Fruit fly (Drosophila melanogaster) whole organism, wandering third instar larva: Measurements from ENCODE around the gene CG14615.
A peak's percentile ranks its signal among the peaks of the same experiment; 100 is the strongest.

Source experiments
- Abd-B ChIP-seq: fragments of >200 bp; optimal IDR thresholded peaks from 2 replicates; lab custom pipeline; 2017; ENCODE audit warnings: missing biosample characterization, missing genetic modification characterization
- CG32264 ChIP-seq: fragments of 200-800 bp; sonication (Bioruptor generic); optimal IDR thresholded peaks from 2 replicates; lab custom pipeline; 2016; ENCODE audit warnings: missing biosample characterization, missing genetic modification characterization
- Dif ChIP-seq: fragments of 200-275, 200-300 bp; sonication (Bioruptor generic); optimal IDR thresholded peaks from 2 replicates; lab custom pipeline; 2018; ENCODE audit warnings: missing biosample characterization, missing genetic modification characterization; ENCODE audit not compliant: partially characterized antibody
- GATAd ChIP-seq: sonication (Bioruptor generic); optimal IDR thresholded peaks from 2 replicates; lab custom pipeline; 2016; ENCODE audit warnings: missing biosample characterization, missing genetic modification characterization
- Hnf4 ChIP-seq: fragments of 200-800 bp; sonication (Bioruptor generic); optimal IDR thresholded peaks from 2 replicates; lab custom pipeline; 2016; ENCODE audit warnings: missing biosample characterization, mild to moderate bottlenecking, missing genetic modification characterization
- Hr78 ChIP-seq: fragments of >200 bp; optimal IDR thresholded peaks from 2 replicates; lab custom pipeline; 2017; ENCODE audit warnings: missing biosample characterization, missing genetic modification characterization
- Hr83 ChIP-seq: fragments of 200-300 bp; sonication (Bioruptor generic); optimal IDR thresholded peaks from 2 replicates; lab custom pipeline; 2016; ENCODE audit warnings: missing biosample characterization, mild to moderate bottlenecking, missing genetic modification characterization, moderate library complexity; ENCODE audit not compliant: poor library complexity, severe bottlenecking
- Jra ChIP-seq: sonication (Bioruptor generic); optimal IDR thresholded peaks from 2 replicates; lab custom pipeline; 2016; ENCODE audit warnings: missing biosample characterization, missing genetic modification characterization
- Myc ChIP-seq: fragments of >200 bp; optimal IDR thresholded peaks from 2 replicates; lab custom pipeline; 2017
- N ChIP-seq: fragments of >200 bp; optimal IDR thresholded peaks from 2 replicates; lab custom pipeline; 2018; ENCODE audit warnings: missing biosample characterization, missing external identifiers, missing genetic modification characterization
- OdsH ChIP-seq: fragments of 200-800 bp; sonication (Bioruptor generic); optimal IDR thresholded peaks from 2 replicates; lab custom pipeline; 2016; ENCODE audit warnings: missing biosample characterization, mild to moderate bottlenecking, missing genetic modification characterization
- Rel ChIP-seq, 2 experiments: fragments of 200-800 bp; sonication (Bioruptor generic) in 1 of 2; optimal IDR thresholded peaks; 2 replicates in 1 of 2; 3 replicates in 1 of 2; lab custom pipeline; 2016 to 2019; ENCODE audit warnings: mild to moderate bottlenecking in 2 of 2, missing biosample characterization in 2 of 2, missing genetic modification characterization in 2 of 2, moderate library complexity in 1 of 2
- Sp1 ChIP-seq: fragments of 200-800 bp; sonication (Bioruptor generic); optimal IDR thresholded peaks from 3 replicates; lab custom pipeline; 2019; ENCODE audit warnings: missing biosample characterization, mild to moderate bottlenecking, missing genetic modification characterization, moderate library complexity
- br ChIP-seq: fragments of 200-800 bp; sonication (Bioruptor generic); optimal IDR thresholded peaks from 2 replicates; lab custom pipeline; 2016; ENCODE audit warnings: missing biosample characterization, missing genetic modification characterization
- brk ChIP-seq: fragments of 200-800 bp; sonication (Bioruptor generic); optimal IDR thresholded peaks from 2 replicates; lab custom pipeline; 2016; ENCODE audit warnings: missing biosample characterization, mild to moderate bottlenecking, missing genetic modification characterization
- dl ChIP-seq, 2 experiments: fragments of 175-275, 200-275 bp in 1 of 2; fragments of 200-275 bp in 1 of 2; sonication (Bioruptor generic); optimal IDR thresholded peaks; lab custom pipeline; 2018; ENCODE audit warnings: mild to moderate bottlenecking in 2 of 2, missing biosample characterization in 2 of 2, missing genetic modification characterization in 2 of 2, moderate library complexity in 2 of 2; ENCODE audit not compliant: partially characterized antibody in 2 of 2, insufficient read depth in 1 of 2
- dmrt93B ChIP-seq: fragments of 200-800 bp; sonication (Bioruptor generic); optimal IDR thresholded peaks from 2 replicates; lab custom pipeline; 2018; ENCODE audit warnings: missing biosample characterization, mild to moderate bottlenecking, missing genetic modification characterization
- dsf ChIP-seq: sonication (Bioruptor generic); optimal IDR thresholded peaks from 2 replicates; lab custom pipeline; 2016; ENCODE audit warnings: missing biosample characterization, missing genetic modification characterization, borderline replicate concordance
- ey ChIP-seq: fragments of 200-800 bp; sonication (Bioruptor generic); optimal IDR thresholded peaks from 2 replicates; lab custom pipeline; 2016; ENCODE audit warnings: missing biosample characterization, missing genetic modification characterization
- foxo ChIP-seq, 2 experiments: fragments of 200-800 bp; sonication (Bioruptor generic); optimal IDR thresholded peaks; 2 replicates in 1 of 2; 3 replicates in 1 of 2; lab custom pipeline; 2016 to 2017; ENCODE audit warnings: missing biosample characterization in 2 of 2, missing genetic modification characterization in 2 of 2
- fru ChIP-seq: fragments of 200-800 bp; sonication (Bioruptor generic); optimal IDR thresholded peaks from 3 replicates; lab custom pipeline; 2016; ENCODE audit warnings: missing biosample characterization, mild to moderate bottlenecking, missing genetic modification characterization
- h ChIP-seq: fragments of 200-800 bp; sonication (Bioruptor generic); optimal IDR thresholded peaks from 3 replicates; lab custom pipeline; 2016; ENCODE audit warnings: missing biosample characterization, mild to moderate bottlenecking, missing genetic modification characterization
- jim ChIP-seq: fragments of 175-275, 200-325 bp; sonication (Bioruptor generic); optimal IDR thresholded peaks from 2 replicates; lab custom pipeline; 2016; ENCODE audit warnings: missing biosample characterization, mild to moderate bottlenecking, missing genetic modification characterization
- lola ChIP-seq: fragments of >200 bp; optimal IDR thresholded peaks from 2 replicates; lab custom pipeline; 2017; ENCODE audit warnings: missing biosample characterization, missing genetic modification characterization
- pan ChIP-seq: fragments of >200 bp; optimal IDR thresholded peaks from 2 replicates; lab custom pipeline; 2017
- rgr ChIP-seq: fragments of 200-800 bp; sonication (Bioruptor generic); optimal IDR thresholded peaks from 3 replicates; lab custom pipeline; 2016; ENCODE audit warnings: missing biosample characterization, mild to moderate bottlenecking, missing genetic modification characterization
- sage ChIP-seq: fragments of 200-800 bp; sonication (Bioruptor generic); optimal IDR thresholded peaks from 2 replicates; lab custom pipeline; 2016; ENCODE audit warnings: missing biosample characterization, mild to moderate bottlenecking, missing genetic modification characterization
- sv ChIP-seq: fragments of 200-800 bp; sonication (Bioruptor generic); optimal IDR thresholded peaks from 3 replicates; lab custom pipeline; 2016; ENCODE audit warnings: missing biosample characterization, missing genetic modification characterization
- tai ChIP-seq: sonication (Bioruptor generic); optimal IDR thresholded peaks from 2 replicates; lab custom pipeline; 2016; ENCODE audit warnings: missing biosample characterization, missing genetic modification characterization
- usp ChIP-seq: fragments of >200 bp; optimal IDR thresholded peaks from 2 replicates; lab custom pipeline; 2017; ENCODE audit warnings: missing biosample characterization, missing genetic modification characterization

CG14615 gene

DNA sequence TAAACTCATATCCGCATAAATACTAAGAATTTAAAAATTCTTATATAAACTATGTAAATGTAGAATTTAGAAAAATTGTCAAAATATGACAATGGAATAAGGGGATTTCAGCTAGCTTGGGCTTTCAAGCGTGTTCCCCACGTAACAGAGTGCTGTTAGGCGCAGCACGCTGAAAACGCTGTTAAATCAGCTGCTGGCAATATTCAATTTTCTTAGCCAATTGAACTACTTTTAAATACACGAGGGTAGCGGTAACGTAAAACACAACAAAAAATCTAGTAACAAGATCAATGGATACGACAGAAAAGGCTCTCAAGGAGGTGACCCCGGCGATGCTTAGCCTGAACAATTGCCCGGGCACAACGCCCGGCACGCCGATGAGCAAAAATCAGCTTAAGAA, 24.2 kb upstream of the CG14615 start, which contains the start of gene CG14618:
Gene CG14618 (plus strand): TSS at position 179 of the 400 bp plus-strand sequence.
- TF ChIP-seq Rel (GFP tag; optimal IDR thresholded peaks at IDR 0.05; lab: Kevin White, UChicago) (no peak), Rel (tag; optimal IDR thresholded peaks at IDR 0.05; lab: Kevin White, UChicago) (peak; percentile 98), brk (GFP tag; lab: Kevin White, UChicago) (no peak)

DNA sequence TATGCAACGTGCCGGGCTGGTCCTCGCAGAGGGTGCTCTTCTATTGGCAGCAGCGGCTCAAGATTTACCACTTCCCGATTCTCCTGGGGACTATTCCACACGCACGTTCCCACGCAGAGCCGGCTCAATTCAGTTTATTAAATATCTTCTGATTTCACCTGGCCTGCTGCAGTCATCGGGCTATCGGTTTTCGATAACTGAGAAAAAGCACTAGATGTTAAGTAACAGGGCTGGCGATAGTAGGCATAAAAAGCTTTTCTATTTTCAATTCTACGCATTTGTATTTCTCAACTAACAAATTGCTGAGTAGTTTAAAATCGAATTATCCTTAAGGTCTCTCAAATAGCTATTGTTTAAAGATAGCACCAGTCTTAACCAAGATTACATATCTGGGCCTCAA, 22.5 kb upstream of the CG14615 start, which contains the start of gene CG14613:
Gene CG14613 (minus strand): TSS at position 203 of the 400 bp plus-strand sequence.
- TF ChIP-seq Hr83 (GFP tag; lab: Kevin White, UChicago): no peak
- TF ChIP-seq pan (lab: Kevin White, UChicago): no peak
- no peak for TF ChIP-seq dmrt93B
- TF ChIP-seq usp (GFP tag; lab: Kevin White, UChicago): no peak
- no peak for TF ChIP-seq foxo (GFP tag; optimal IDR thresholded peaks at IDR 0.05; lab: Kevin White, UChicago)
- TF ChIP-seq jim (GFP tag; lab: Kevin White, UChicago): no peak
- no peak for TF ChIP-seq fru (GFP tag; lab: Kevin White, UChicago)
- no peak for TF ChIP-seq tai (GFP tag; lab: Kevin White, UChicago)
- no peak for TF ChIP-seq Sp1 (GFP tag; lab: Kevin White, UChicago)
- TF ChIP-seq sage (GFP tag; lab: Kevin White, UChicago): no peak
- TF ChIP-seq Myc (lab: Kevin White, UChicago): no peak
- no peak for TF ChIP-seq sv

DNA sequence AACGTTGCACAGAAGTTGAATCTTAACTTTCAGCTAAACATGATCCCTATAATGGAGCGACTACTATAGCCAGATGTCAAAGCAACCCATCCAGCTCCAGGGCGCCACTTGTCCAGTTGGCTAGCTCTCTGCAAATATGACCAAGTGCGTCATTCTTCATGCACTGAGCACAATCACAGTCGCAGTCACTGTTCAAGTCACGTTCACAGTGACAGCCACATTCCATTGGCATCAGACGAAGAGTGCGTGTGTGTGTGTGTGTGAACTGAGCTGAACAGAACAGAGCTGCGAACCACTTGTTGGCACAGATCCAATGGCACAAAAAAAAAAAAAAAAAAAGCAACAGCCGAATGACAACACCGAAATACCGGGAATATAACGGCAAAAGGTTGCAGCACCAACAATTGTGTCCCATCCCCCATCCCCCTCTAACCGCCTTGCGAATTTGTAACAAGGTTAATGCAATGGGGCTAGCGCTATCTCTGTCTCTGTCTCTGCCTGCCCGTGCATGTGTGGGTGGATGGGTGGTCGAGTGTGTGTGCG, 12.0 kb upstream of the CG14615 start:
- TF ChIP-seq fru (GFP tag; lab: Kevin White, UChicago) (no peak), OdsH (GFP tag; lab: Kevin White, UChicago) (no peak), Jra (no peak), rgr (no peak), CG32264 (GFP tag; lab: Kevin White, UChicago) (no peak), pan (lab: Kevin White, UChicago) (no peak), dmrt93B (no peak), GATAd (GFP tag; lab: Kevin White, UChicago) (no peak), usp (GFP tag; lab: Kevin White, UChicago) (no peak), Abd-B (no peak), Dif (GFP tag; lab: Kevin White, UChicago) (no peak), h (GFP tag; lab: Kevin White, UChicago) (no peak), Rel (GFP tag; optimal IDR thresholded peaks at IDR 0.05; lab: Kevin White, UChicago) (no peak), Rel (tag; optimal IDR thresholded peaks at IDR 0.05; lab: Kevin White, UChicago) (no peak), jim (GFP tag; lab: Kevin White, UChicago) (no peak), dl (GFP tag; optimal IDR thresholded peaks at IDR 0.05; lab: Kevin White, UChicago; ENCODE audit: insufficient read depth in 1 of 2, partially characterized antibody in 2 of 2) (no peak), Hr78 (GFP tag; lab: Kevin White, UChicago) (no peak), Hnf4 (GFP tag; lab: Kevin White, UChicago) (no peak), sv (no peak), dsf (GFP tag; lab: Kevin White, UChicago) (no peak), br (no peak)

DNA sequence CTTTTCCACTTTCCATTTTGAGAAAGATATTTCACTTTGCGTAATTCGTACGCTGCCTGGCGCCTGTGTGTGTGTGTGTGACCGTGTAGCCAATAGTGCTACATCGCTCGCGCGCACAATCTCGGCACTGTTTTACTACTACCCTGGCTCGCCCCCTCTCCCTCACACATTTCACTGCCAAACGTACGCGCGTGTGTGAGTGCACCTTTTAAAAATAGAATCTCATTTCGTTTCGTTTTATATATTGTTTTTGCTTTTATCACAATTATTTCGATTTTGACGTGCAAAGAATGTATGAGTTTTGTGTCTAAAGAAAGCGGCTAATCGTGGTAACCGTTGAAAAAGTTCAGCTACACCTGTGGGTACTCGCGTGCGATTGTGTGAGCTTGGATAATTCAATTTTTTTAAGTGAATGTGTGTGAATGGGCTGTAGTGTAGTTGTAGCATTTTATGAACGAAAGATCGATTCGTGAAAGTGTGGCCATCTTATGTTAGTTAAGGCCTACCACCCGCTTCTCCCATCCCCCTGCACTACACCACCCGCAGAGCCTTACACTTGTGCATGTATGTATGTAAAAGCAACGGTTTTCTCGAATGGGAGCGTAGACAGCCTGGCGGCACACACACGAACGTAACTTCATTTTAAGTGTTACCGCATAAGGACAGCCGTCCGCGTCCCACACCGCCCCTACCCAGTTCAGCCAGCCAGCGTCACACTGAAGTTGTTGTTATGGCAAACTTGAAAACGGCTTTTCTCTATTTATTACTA, 7.1 kb upstream of the CG14615 start:
- TF ChIP-seq lola: no peak
- no peak for TF ChIP-seq rgr
- TF ChIP-seq h (GFP tag; lab: Kevin White, UChicago): peak; percentile 42
- TF ChIP-seq CG32264 (GFP tag; lab: Kevin White, UChicago): no peak
- TF ChIP-seq sv: no peak
- TF ChIP-seq Abd-B: no peak
- TF ChIP-seq GATAd (GFP tag; lab: Kevin White, UChicago): no peak
- TF ChIP-seq, all 38 proteins: peak for 1

DNA sequence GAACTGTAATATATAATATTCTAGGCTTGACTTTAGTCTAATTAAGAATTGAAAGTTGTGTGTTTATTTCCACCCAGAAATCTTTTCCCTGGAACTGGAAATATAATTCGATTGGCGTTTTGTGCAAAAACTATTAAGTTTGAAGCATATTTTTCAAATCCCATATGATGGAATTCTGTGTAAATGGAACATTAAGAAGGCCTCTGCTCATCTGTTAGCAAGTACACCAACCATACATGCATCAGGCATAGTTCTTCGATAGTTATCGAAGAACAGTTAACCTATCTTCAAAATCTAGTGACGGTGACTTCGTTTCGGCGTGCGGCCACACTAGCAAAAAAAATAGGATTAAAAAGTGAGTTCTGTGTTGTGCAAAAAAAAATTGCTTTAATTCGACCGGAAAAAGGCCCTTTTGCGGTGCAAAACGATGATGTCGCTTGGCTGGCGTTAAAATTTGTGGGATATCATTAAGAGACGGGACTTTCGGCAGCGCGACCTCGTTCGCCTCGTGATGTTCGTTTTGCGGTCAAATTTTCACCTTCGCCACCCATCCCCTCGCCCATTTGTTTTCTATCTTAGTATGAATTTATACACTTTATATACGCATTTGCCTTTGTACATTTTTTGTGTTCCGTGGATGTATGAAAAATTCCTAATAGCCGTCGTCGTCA, 6.4 kb upstream of the CG14615 start, which contains the start of gene Usp2:
Gene Usp2 (plus strand): TSS at position 295 of the 671 bp plus-strand sequence.
- TF ChIP-seq ey (GFP tag; lab: Kevin White, UChicago): no peak
- TF ChIP-seq N (GFP tag; lab: Kevin White, UChicago): peak; percentile 68
- TF ChIP-seq sage (GFP tag; lab: Kevin White, UChicago): no peak
